Worm (Caenorhabditis elegans) whole organism, L4 larva: ENCODE measurements around the gene ZC373.5.

ENCODE experiments used
- F44E2.7 ChIP-seq: fragments of 200-800 bp; sonication (Bioruptor generic); IDR thresholded peaks from 2 replicates; pipeline ENCODE4 v2.1.2; 2022; ENCODE audit warnings: missing genetic modification characterization, missing compliant biosample characterization
- T20F7.1 ChIP-seq: fragments of 200-800 bp; sonication (Bioruptor generic); optimal IDR thresholded peaks from 2 replicates; lab custom pipeline; 2018; ENCODE audit warnings: mild to moderate bottlenecking, missing genetic modification characterization, missing compliant biosample characterization
- T26A8.4 ChIP-seq: fragments of 200-800 bp; sonication (Bioruptor generic); IDR thresholded peaks from 2 replicates; pipeline ENCODE4 v1.3.6; 2022; ENCODE audit warnings: missing genetic modification characterization, missing compliant biosample characterization
- aha-1 ChIP-seq: fragments of 150-350 bp; peaks from one replicate; lab custom pipeline; 2014; ENCODE audit warnings: missing biosample characterization, missing genetic modification characterization
- arid-1 ChIP-seq: fragments of 200-800 bp; sonication (Bioruptor generic); conservative IDR thresholded peaks from 2 replicates; pipeline ENCODE4 v1.3.6; 2022; ENCODE audit warnings: missing genetic modification reagents, missing genetic modification characterization, missing compliant biosample characterization
- ceh-32 ChIP-seq: sonication (generic microtip); optimal IDR thresholded peaks from 2 replicates; lab custom pipeline; 2016; ENCODE audit warnings: mild to moderate bottlenecking, missing genetic modification characterization, missing compliant biosample characterization; ENCODE audit not compliant: poor library complexity
- ceh-62 ChIP-seq: sonication (generic microtip); optimal IDR thresholded peaks from 2 replicates; lab custom pipeline; 2017; ENCODE audit warnings: missing biosample characterization, missing genetic modification characterization
- ceh-82 ChIP-seq: sonication (generic microtip); optimal IDR thresholded peaks from 2 replicates; lab custom pipeline; 2017; ENCODE audit warnings: missing biosample characterization, missing genetic modification characterization
- cey-2 ChIP-seq: sonication (generic microtip); optimal IDR thresholded peaks from 3 replicates; lab custom pipeline; 2017; ENCODE audit warnings: missing genetic modification characterization, mild to moderate bottlenecking, missing compliant biosample characterization, antibody characterized with exemption, borderline replicate concordance; ENCODE audit not compliant: insufficient read depth
- daf-12 ChIP-seq: fragments of 150-350 bp; optimal IDR thresholded peaks from 2 replicates; lab custom pipeline; 2014; ENCODE audit warnings: missing biosample characterization, missing genetic modification reagents, missing genetic modification characterization
- daf-16 ChIP-seq, 3 experiments: sonication (generic microtip); optimal IDR thresholded peaks; 2 replicates each; lab custom pipeline; 2016 to 2017; ENCODE audit warnings: missing genetic modification characterization in 3 of 3, missing genetic modification reagents in 3 of 3, mild to moderate bottlenecking in 2 of 3, missing compliant biosample characterization in 2 of 3, missing biosample characterization in 1 of 3, moderate library complexity in 1 of 3
- daf-19 ChIP-seq: fragments of 200-800 bp; sonication (Bioruptor generic); conservative IDR thresholded peaks from 2 replicates; pipeline ENCODE4 v1.3.6; 2022; ENCODE audit warnings: missing genetic modification characterization, missing compliant biosample characterization
- dmd-6 ChIP-seq: fragments of 200-800 bp; sonication (Bioruptor generic); IDR thresholded peaks from 2 replicates; pipeline ENCODE4 v1.3.6; 2022; ENCODE audit warnings: missing genetic modification reagents, missing genetic modification characterization, missing compliant biosample characterization
- dmd-8 ChIP-seq: fragments of 200-800 bp; sonication (Bioruptor generic); IDR thresholded peaks from 2 replicates; pipeline ENCODE4 v1.3.6; 2022; ENCODE audit warnings: missing genetic modification characterization, missing compliant biosample characterization
- duxl-1 ChIP-seq: sonication (generic microtip); optimal IDR thresholded peaks from 2 replicates; lab custom pipeline; 2016; ENCODE audit warnings: mild to moderate bottlenecking, missing genetic modification characterization, moderate library complexity, missing compliant biosample characterization; ENCODE audit not compliant: poor library complexity
- fos-1 ChIP-seq: fragments of 150-350 bp; optimal IDR thresholded peaks from 2 replicates; lab custom pipeline; 2014; ENCODE audit warnings: missing biosample characterization, missing genetic modification characterization
- hif-1 ChIP-seq, 2 experiments: sonication (generic microtip); optimal IDR thresholded peaks; 2 replicates each; lab custom pipeline; 2016 to 2017; ENCODE audit warnings: missing compliant biosample characterization in 2 of 2, missing genetic modification characterization in 2 of 2, missing genetic modification reagents in 2 of 2, missing genotype in 2 of 2, mild to moderate bottlenecking in 1 of 2
- hlh-11 ChIP-seq: fragments of 200-800 bp; sonication (Bioruptor generic); optimal IDR thresholded peaks from 2 replicates; lab custom pipeline; 2018; ENCODE audit warnings: mild to moderate bottlenecking, missing genetic modification characterization, missing compliant biosample characterization
- hlh-30 ChIP-seq: sonication (generic microtip); optimal IDR thresholded peaks from 2 replicates; lab custom pipeline; 2017; ENCODE audit warnings: antibody characterized with exemption, mild to moderate bottlenecking, missing genetic modification characterization, missing compliant biosample characterization; ENCODE audit not compliant: insufficient read depth
- lim-7 ChIP-seq: fragments of 200-800 bp; sonication (Bioruptor generic); IDR thresholded peaks from 2 replicates; pipeline ENCODE4 v1.3.6; 2022; ENCODE audit warnings: missing genetic modification characterization, missing compliant biosample characterization
- lin-1 ChIP-seq: fragments of 200-800 bp; sonication (Bioruptor generic); IDR thresholded peaks from 2 replicates; pipeline ENCODE4 v1.3.6; 2022; ENCODE audit warnings: missing genetic modification reagents, missing genetic modification characterization, missing compliant biosample characterization
- lin-15B ChIP-seq: fragments of 150-350 bp; sonication (generic microtip); optimal IDR thresholded peaks from 3 replicates; lab custom pipeline; 2014; ENCODE audit warnings: missing biosample characterization, missing genetic modification characterization
- lsy-2 ChIP-seq, 2 experiments: fragments of 150-350 bp in 1 of 2; sonication (generic microtip) in 1 of 2; optimal IDR thresholded peaks; 2 replicates each; lab custom pipeline; 2014 to 2017; ENCODE audit warnings: missing biosample characterization in 2 of 2, missing genetic modification characterization in 2 of 2
- madf-5 ChIP-seq, 2 experiments: fragments of 200-800 bp; sonication (Bioruptor generic); IDR thresholded peaks; 2 replicates each; pipeline ENCODE4 v1.3.6; 2022; ENCODE audit warnings: missing compliant biosample characterization in 2 of 2, missing genetic modification characterization in 2 of 2
- madf-9 ChIP-seq: fragments of 200-800 bp; sonication (Bioruptor generic); conservative IDR thresholded peaks from 2 replicates; pipeline ENCODE4 v1.3.6; 2022; ENCODE audit warnings: missing genetic modification reagents, missing genetic modification characterization, missing compliant biosample characterization
- mdl-1 ChIP-seq, 2 experiments: fragments of 150-350 bp in 1 of 2; sonication (generic microtip) in 1 of 2; optimal IDR thresholded peaks; 2 replicates each; lab custom pipeline; 2014 to 2017; ENCODE audit warnings: missing biosample characterization in 2 of 2, missing genetic modification characterization in 2 of 2
- mxl-3 ChIP-seq: fragments of 200-800 bp; sonication (Bioruptor generic); optimal IDR thresholded peaks from 2 replicates; lab custom pipeline; 2018; ENCODE audit warnings: mild to moderate bottlenecking, missing genetic modification characterization, missing compliant biosample characterization
- nhr-10 ChIP-seq: fragments of 150-350 bp; optimal IDR thresholded peaks from 2 replicates; lab custom pipeline; 2014; ENCODE audit warnings: missing biosample characterization, missing genetic modification characterization
- nhr-28 ChIP-seq: fragments of 150-350 bp; optimal IDR thresholded peaks from 2 replicates; lab custom pipeline; 2014; ENCODE audit warnings: missing biosample characterization, missing genetic modification characterization
- nhr-48 ChIP-seq: sonication (generic microtip); optimal IDR thresholded peaks from 2 replicates; lab custom pipeline; 2016; ENCODE audit warnings: mild to moderate bottlenecking, missing genetic modification characterization, missing compliant biosample characterization
- nhr-76 ChIP-seq: fragments of 150-350 bp; optimal IDR thresholded peaks from 2 replicates; lab custom pipeline; 2014; ENCODE audit warnings: missing biosample characterization, missing genetic modification characterization
- nhr-77 ChIP-seq: fragments of 150-350 bp; optimal IDR thresholded peaks from 2 replicates; lab custom pipeline; 2014; ENCODE audit warnings: missing biosample characterization, missing genetic modification characterization
- php-3 ChIP-seq: fragments of 200-800 bp; sonication (Bioruptor generic); IDR thresholded peaks from 2 replicates; pipeline ENCODE4 v1.3.6; 2022; ENCODE audit warnings: missing genetic modification reagents, missing genetic modification characterization, missing compliant biosample characterization
- pqm-1 ChIP-seq: sonication (generic microtip); optimal IDR thresholded peaks from 2 replicates; lab custom pipeline; 2017; ENCODE audit warnings: missing biosample characterization, missing genetic modification characterization
- saeg-2 ChIP-seq: fragments of 200-800 bp; sonication (Bioruptor generic); IDR thresholded peaks from 2 replicates; pipeline ENCODE4 v1.3.6; 2022; ENCODE audit warnings: missing genetic modification reagents, missing genetic modification characterization, missing compliant biosample characterization
- snpc-1.2 ChIP-seq: fragments of 200-800 bp; sonication (Bioruptor generic); IDR thresholded peaks from 2 replicates; pipeline ENCODE4 v1.3.6; 2022; ENCODE audit warnings: missing genetic modification reagents, missing genetic modification characterization, missing compliant biosample characterization
- tag-97 ChIP-seq: fragments of 200-800 bp; sonication (Bioruptor generic); IDR thresholded peaks from 2 replicates; pipeline ENCODE4 v1.3.6; 2022; ENCODE audit warnings: missing genetic modification characterization, missing compliant biosample characterization
- unc-62 ChIP-seq, 3 experiments: fragments of 150-350 bp in 1 of 3; sonication (generic microtip); optimal IDR thresholded peaks in 2 of 3; peaks in 1 of 3; 1 replicate in 1 of 3; 2 replicates in 2 of 3; lab custom pipeline; 2014 to 2017; ENCODE audit warnings: missing biosample characterization in 3 of 3, missing genetic modification characterization in 3 of 3, missing genetic modification reagents in 3 of 3, missing genotype in 1 of 3

Gene ZC373.5

ce11 chrX:10113677-10114076 is 39.5 kb upstream of the ZC373.5 start:
- TF ChIP-seq unc-62 (GFP tag; optimal IDR thresholded peaks at IDR 0.05 in 1 of 2; lab: Kevin White, UChicago) (peak in 1 of 2 experiments; percentile 95), unc-62 (tag; optimal IDR thresholded peaks at IDR 0.05; lab: Kevin White, UChicago) (no peak), duxl-1 (no peak)

- TF ChIP-seq mdl-1 (tag; optimal IDR thresholded peaks at IDR 0.05; lab: Kevin White, UChicago) (no peak), ceh-82 (tag; lab: Kevin White, UChicago) (no peak), nhr-28 (tag; lab: Kevin White, UChicago) (no peak), T26A8.4 (no peak), daf-12 (tag; lab: Kevin White, UChicago) (no peak), madf-5 (GFP tag; IDR thresholded peaks at IDR 0.05; lab: Robert Waterston, UW) (no peak), nhr-10 (no peak), hlh-11 (no peak), dmd-6 (GFP tag; lab: Robert Waterston, UW) (no peak), ceh-32 (tag; lab: Kevin White, UChicago) (no peak), hif-1 (tag; optimal IDR thresholded peaks at IDR 0.05; lab: Kevin White, UChicago) (no peak), fos-1 (tag; lab: Kevin White, UChicago) (no peak), arid-1 (no peak), daf-16 (GFP tag; optimal IDR thresholded peaks at IDR 0.05; lab: Kevin White, UChicago) (no peak), daf-16 (tag; optimal IDR thresholded peaks at IDR 0.05; lab: Kevin White, UChicago) (no peak)
- TF ChIP-seq, all 104 proteins: peak for 0
These were observed 21.0 kb upstream of the ZC373.5 start, which contains the start of gene flp-2 for ce11 chrX:10095145-10095544. flp-2 (minus strand) TSS chrX:10095245.

ce11 chrX:10092864-10093263 is 18.7 kb upstream of the ZC373.5 start, which contains the start of gene flp-3:
flp-3 (minus strand) TSS chrX:10092964.
- TF ChIP-seq unc-62 (GFP tag; optimal IDR thresholded peaks at IDR 0.05 in 1 of 2; lab: Kevin White, UChicago): peak in 1 of 2 experiments; percentile 35
- TF ChIP-seq unc-62 (tag; optimal IDR thresholded peaks at IDR 0.05; lab: Kevin White, UChicago): no peak
- TF ChIP-seq F44E2.7 (GFP tag; lab: Robert Waterston, UW): no peak
- TF ChIP-seq hlh-30 (tag; lab: Kevin White, UChicago): no peak

ce11 chrX:10087866-10088265 is 13.7 kb upstream of the ZC373.5 start, which contains the start of gene flp-28:
flp-28 (minus strand) TSS chrX:10087966.
- TF ChIP-seq daf-19 (GFP tag; lab: Robert Waterston, UW) (0 out of 2 replicates have a peak, but pooled peaks have one; percentile 30), nhr-76 (tag; lab: Kevin White, UChicago) (no peak), unc-62 (GFP tag; optimal IDR thresholded peaks at IDR 0.05 in 1 of 2; lab: Kevin White, UChicago) (peak in 1 of 2 experiments; percentile 26), unc-62 (tag; optimal IDR thresholded peaks at IDR 0.05; lab: Kevin White, UChicago) (no peak)

- no peak for TF ChIP-seq snpc-1.2 (GFP tag; lab: Robert Waterston, UW)
- TF ChIP-seq tag-97 (GFP tag; lab: Robert Waterston, UW): 0 out of 2 replicates have a peak, but pooled peaks have one; percentile 43
- TF ChIP-seq lim-7 (GFP tag; lab: Robert Waterston, UW): 0 out of 2 replicates have a peak, but pooled peaks have one; percentile 49
- TF ChIP-seq lin-15B (tag; lab: Kevin White, UChicago): no peak
- TF ChIP-seq, all 104 proteins: peak for 2
These were observed 10.9 kb upstream of the ZC373.5 start for ce11 chrX:10085073-10085472.

ce11 chrX:10084050-10084672 is 10.0 kb upstream of the ZC373.5 start, which contains the start of gene W07E11.1:
W07E11.1 (plus strand) TSS chrX:10084622.
- TF ChIP-seq dmd-8 (GFP tag; lab: Robert Waterston, UW) (no peak), pqm-1 (tag; lab: Kevin White, UChicago) (peak; percentile 59), nhr-10 (peak; percentile 51), aha-1 (peak; percentile 90), lin-1 (GFP tag; lab: Robert Waterston, UW) (0 out of 2 replicates have a peak, but pooled peaks have one; percentile 23), dmd-6 (GFP tag; lab: Robert Waterston, UW) (peak; percentile 66), T20F7.1 (GFP tag; lab: Kevin White, UChicago) (peak; percentile 48), madf-9 (GFP tag; lab: Robert Waterston, UW) (no peak), cey-2 (tag; lab: Kevin White, UChicago) (peak; percentile 58), ceh-62 (tag; lab: Kevin White, UChicago) (no peak), nhr-77 (tag; lab: Kevin White, UChicago) (peak; percentile 59), nhr-48 (tag; lab: Kevin White, UChicago) (peak; percentile 95), hif-1 (tag; optimal IDR thresholded peaks at IDR 0.05; lab: Kevin White, UChicago) (peak; percentile 22 to 46), php-3 (GFP tag; lab: Robert Waterston, UW) (peak; percentile 84), lsy-2 (tag; optimal IDR thresholded peaks at IDR 0.05; lab: Kevin White, UChicago) (peak in 1 of 2 experiments; percentile 19), T26A8.4 (peak; percentile 61), saeg-2 (GFP tag; lab: Robert Waterston, UW) (peak; percentile 81; the same call in 1 of the 2 replicates), mxl-3 (GFP tag; lab: Kevin White, UChicago) (peak; percentile 77)
